Fruit fly (Drosophila melanogaster): ENCODE measurements around the gene chm.

chm gene

dm6 chr2L:7401627-7402026 is 10.6 kb upstream of the chm start (continued):
- peak; percentile 69; the same call in 1 of the 3 replicates for TF ChIP-seq gce (GFP tag; IDR thresholded peaks at IDR 0.05)
- no peak for TF ChIP-seq stwl (tag; optimal IDR thresholded peaks at IDR 0.05)
- TF ChIP-seq CG6791 (GFP tag; IDR thresholded peaks at IDR 0.05; ENCODE audit: partially characterized antibody), result no peak
- no peak for TF ChIP-seq jing (GFP tag; optimal IDR thresholded peaks at IDR 0.05)
- TF ChIP-seq CG10979 (tag; optimal IDR thresholded peaks at IDR 0.05), result peak; percentile 72
- TF ChIP-seq ttk (GFP tag; IDR thresholded peaks at IDR 0.05), result peak; percentile 83
- no peak for TF ChIP-seq CG16813 (GFP tag; IDR thresholded peaks at IDR 0.05; ENCODE audit: partially characterized antibody)
- TF ChIP-seq CG4707 (GFP tag; optimal IDR thresholded peaks at IDR 0.05), result no peak
- TF ChIP-seq ash1 (GFP tag; optimal IDR thresholded peaks at IDR 0.05), result no peak
- peak; percentile 35 for TF ChIP-seq zfh2 (GFP tag; optimal IDR thresholded peaks at IDR 0.05)
- peak; percentile 57 for TF ChIP-seq twi (tag; optimal IDR thresholded peaks at IDR 0.05)
- no peak for TF ChIP-seq repo (GFP tag; optimal IDR thresholded peaks at IDR 0.05)
- TF ChIP-seq CG1792 (GFP tag; optimal IDR thresholded peaks at IDR 0.05), result no peak
- TF ChIP-seq maf-S (GFP tag; optimal IDR thresholded peaks at IDR 0.05), result no peak
- TF ChIP-seq bab2 (GFP tag; optimal IDR thresholded peaks at IDR 0.05), result no peak
- no peak for TF ChIP-seq pita (GFP tag; optimal IDR thresholded peaks at IDR 0.05)
- peak; percentile 13 for TF ChIP-seq CG17912 (GFP tag; optimal IDR thresholded peaks at IDR 0.05)
- no peak for TF ChIP-seq CG13123 (GFP tag; optimal IDR thresholded peaks at IDR 0.05)
- TF ChIP-seq cas (GFP tag; IDR thresholded peaks at IDR 0.05), result no peak
- no peak for TF ChIP-seq CG10565 (GFP tag; optimal IDR thresholded peaks at IDR 0.05)
- peak; percentile 65 for TF ChIP-seq phol (tag; optimal IDR thresholded peaks at IDR 0.05)
- peak; percentile 31 for TF ChIP-seq CG1603 (tag; optimal IDR thresholded peaks at IDR 0.05)
- TF ChIP-seq sc (optimal IDR thresholded peaks at IDR 0.05), result no peak
- TF ChIP-seq sc (GFP tag; optimal IDR thresholded peaks at IDR 0.05), result no peak
- TF ChIP-seq NC2α (GFP tag; optimal IDR thresholded peaks at IDR 0.05), result no peak
- TF ChIP-seq abd-A (tag; optimal IDR thresholded peaks at IDR 0.05), result no peak
- TF ChIP-seq mam (GFP tag; optimal IDR thresholded peaks at IDR 0.05), result peak; percentile 45
- TF ChIP-seq insv (GFP tag; optimal IDR thresholded peaks at IDR 0.05), result no peak
- TF ChIP-seq oc (tag; optimal IDR thresholded peaks at IDR 0.05), result peak; percentile 70
- peak; percentile 57 for TF ChIP-seq CG10209 (GFP tag; optimal IDR thresholded peaks at IDR 0.05)
- no peak for TF ChIP-seq slp2 (GFP tag; optimal IDR thresholded peaks at IDR 0.05)
- peak; percentile 40 for TF ChIP-seq CG6683 (GFP tag; optimal IDR thresholded peaks at IDR 0.05)
- TF ChIP-seq ato (GFP tag; IDR thresholded peaks at IDR 0.05; ENCODE audit: partially characterized antibody), result no peak
- peak; percentile 23 to 62 for TF ChIP-seq Pdp1 (GFP tag; optimal IDR thresholded peaks at IDR 0.05)
- TF ChIP-seq CG2889 (GFP tag; IDR thresholded peaks at IDR 0.05), result peak; percentile 65; the same call in 2 of the 3 replicates
- TF ChIP-seq Asciz (GFP tag; optimal IDR thresholded peaks at IDR 0.05), result peak; percentile 56
- TF ChIP-seq CG18619 (GFP tag; optimal IDR thresholded peaks at IDR 0.05), result peak; percentile 39
- peak; percentile 64 for TF ChIP-seq CG4730 (GFP tag; IDR thresholded peaks at IDR 0.05)
- TF ChIP-seq CG4282 (GFP tag; optimal IDR thresholded peaks at IDR 0.05), result no peak
- TF ChIP-seq Stat92E (GFP tag; optimal IDR thresholded peaks at IDR 0.05), result no peak
- no peak for TF ChIP-seq Dip3 (GFP tag; optimal IDR thresholded peaks at IDR 0.05)
- TF ChIP-seq Gug (GFP tag; IDR thresholded peaks at IDR 0.05), result 0 out of 4 replicates have a peak, but pooled peaks have one; percentile 30
- TF ChIP-seq exex (tag; optimal IDR thresholded peaks at IDR 0.05), result peak; percentile 28
- peak; percentile 67 for TF ChIP-seq dmrt11E (tag; optimal IDR thresholded peaks at IDR 0.05)
- TF ChIP-seq CG3726 (GFP tag; IDR thresholded peaks at IDR 0.05), result no peak
- peak; percentile 54; the same call in 1 of the 2 replicates for TF ChIP-seq seq (GFP tag; IDR thresholded peaks at IDR 0.05)
- no peak for TF ChIP-seq Hr39 (optimal IDR thresholded peaks at IDR 0.05)
- TF ChIP-seq MESR4 (GFP tag; optimal IDR thresholded peaks at IDR 0.05), result no peak
- peak; percentile 71 for TF ChIP-seq CG31441 (GFP tag; IDR thresholded peaks at IDR 0.05)
- TF ChIP-seq Optix (GFP tag; IDR thresholded peaks at IDR 0.05), result no peak
- TF ChIP-seq Usf (GFP tag; optimal IDR thresholded peaks at IDR 0.05), result peak; percentile 23

Data from whole organism, embryonic.